Worm (Caenorhabditis elegans) whole organism, early embryonic: Measurements from ENCODE around the gene Y56A3A.30.

ENCODE experiments used
- B0310.2 ChIP-seq: sonication (generic microtip); optimal IDR thresholded peaks from 2 replicates; lab custom pipeline; 2016; ENCODE audit warnings: mild to moderate bottlenecking, missing genetic modification characterization, missing compliant biosample characterization
- F13C5.2 ChIP-seq: sonication (generic microtip); optimal IDR thresholded peaks from 2 replicates; lab custom pipeline; 2017; ENCODE audit warnings: mild to moderate bottlenecking, missing genetic modification characterization, inconsistent platforms, missing compliant biosample characterization
- ama-1 ChIP-seq: fragments of 150-350 bp; optimal IDR thresholded peaks from 2 replicates; lab custom pipeline; 2014
- flt-1 ChIP-seq: fragments of 200-800 bp; sonication (Bioruptor generic); IDR thresholded peaks from 2 replicates; pipeline ENCODE4 v1.3.6; 2022; ENCODE audit warnings: missing genetic modification characterization, missing compliant biosample characterization
- hnd-1 ChIP-seq: sonication (generic microtip); optimal IDR thresholded peaks from 2 replicates; lab custom pipeline; 2016; ENCODE audit warnings: missing genetic modification characterization, missing compliant biosample characterization
- sea-1 ChIP-seq: fragments of 200-800 bp; sonication (Bioruptor generic); conservative IDR thresholded peaks from 2 replicates; pipeline ENCODE4 v1.3.6; 2022; ENCODE audit warnings: missing genetic modification characterization, missing compliant biosample characterization
- tbx-11 ChIP-seq: fragments of 200-800 bp; sonication (Bioruptor generic); IDR thresholded peaks from 2 replicates; pipeline ENCODE4 v1.3.6; 2022; ENCODE audit warnings: missing genetic modification characterization, missing compliant biosample characterization
- tra-4 ChIP-seq: sonication (generic microtip); optimal IDR thresholded peaks from 2 replicates; lab custom pipeline; 2017; ENCODE audit warnings: missing genetic modification characterization, missing compliant biosample characterization

DNA sequence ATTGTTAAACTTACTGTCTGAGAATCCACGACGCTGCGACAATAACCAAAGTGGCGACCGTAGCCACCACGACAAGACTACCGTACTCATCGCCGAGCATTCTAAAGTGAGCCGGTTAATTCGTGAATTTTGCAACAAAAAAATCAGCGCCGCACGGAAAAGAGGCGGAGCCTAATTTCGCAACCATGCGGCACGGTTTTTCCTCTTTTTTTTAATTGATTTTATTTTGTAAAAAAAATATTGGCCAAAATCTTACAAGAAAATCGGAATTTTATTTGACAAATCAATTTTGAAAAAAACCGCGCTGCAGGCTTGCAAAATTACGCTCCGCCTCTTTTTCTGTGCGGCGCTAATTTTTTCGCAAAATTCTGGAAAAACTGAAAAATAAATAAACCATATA, 45.3 kb downstream of the Y56A3A.30 start, which contains the start of gene dolk-1:
- TF ChIP-seq tbx-11 (GFP tag; lab: Robert Waterston, UW) (no peak), sea-1 (GFP tag; lab: Robert Waterston, UW) (no peak), ama-1 (no peak), flt-1 (GFP tag; lab: Robert Waterston, UW) (no peak), F13C5.2 (no peak), hnd-1 (tag; lab: Kevin White, UChicago) (no peak), tra-4 (tag; lab: Kevin White, UChicago) (no peak), B0310.2 (tag; lab: Kevin White, UChicago) (no peak)
